Fruit fly (Drosophila melanogaster) whole organism, embryonic: ENCODE results near the gene CG1635.
A peak's percentile ranks its signal among the peaks of the same experiment; 100 is the strongest.

ENCODE experiments used
- Adf1 ChIP-seq: fragments of 200-800 bp; sonication (Bioruptor generic); IDR thresholded peaks from 2 replicates; pipeline ENCODE4 v1.3.6; 2022; ENCODE audit warnings: missing biosample characterization, missing genetic modification characterization
- BEAF-32 ChIP-seq: fragments of 200-800 bp; sonication (Bioruptor generic); optimal IDR thresholded peaks from 3 replicates; lab custom pipeline; 2017; ENCODE audit warnings: missing biosample characterization, missing genetic modification characterization, mild to moderate bottlenecking, moderate library complexity, missing genetic modification reagents
- CG10431 ChIP-seq: fragments of 200-800 bp; sonication (Bioruptor generic); optimal IDR thresholded peaks from 3 replicates; lab custom pipeline; 2018; ENCODE audit warnings: missing biosample characterization, mild to moderate bottlenecking, missing genetic modification characterization
- CG10543 ChIP-seq: fragments of 200-800 bp; sonication (Bioruptor generic); optimal IDR thresholded peaks from 3 replicates; lab custom pipeline; 2017; ENCODE audit warnings: missing biosample characterization, mild to moderate bottlenecking, missing genetic modification characterization, moderate library complexity
- CG11093 ChIP-seq: fragments of 200-800 bp; sonication (Bioruptor generic); IDR thresholded peaks from 3 replicates; pipeline ENCODE4 v1.3.6; 2022; ENCODE audit warnings: missing biosample characterization, missing genetic modification characterization
- CG12659 ChIP-seq: fragments of 200-800 bp; sonication (Bioruptor generic); optimal IDR thresholded peaks from 3 replicates; lab custom pipeline; 2017; ENCODE audit warnings: mild to moderate bottlenecking, missing biosample characterization, missing genetic modification reagents, missing genetic modification characterization
- CG13424 ChIP-seq: fragments of 200-800 bp; sonication (Bioruptor generic); optimal IDR thresholded peaks from 2 replicates; lab custom pipeline; 2019; ENCODE audit warnings: missing biosample characterization, mild to moderate bottlenecking, missing genetic modification characterization, moderate library complexity
- CG16779 ChIP-seq: fragments of 200-800 bp; sonication (Bioruptor generic); IDR thresholded peaks from 2 replicates; pipeline ENCODE4 v1.3.6; 2022; ENCODE audit warnings: missing biosample characterization, missing genetic modification characterization
- CG16813 ChIP-seq: fragments of 200-800 bp; sonication (Bioruptor generic); IDR thresholded peaks from 3 replicates; pipeline ENCODE4 v1.3.6; 2022; ENCODE audit warnings: missing biosample characterization, missing genetic modification characterization; ENCODE audit not compliant: partially characterized antibody
- CG3065 ChIP-seq: fragments of 200-800 bp; sonication (Bioruptor generic); optimal IDR thresholded peaks from 2 replicates; lab custom pipeline; 2016; ENCODE audit warnings: missing biosample characterization, missing genetic modification characterization
- CG32532 ChIP-seq: fragments of 200-800 bp; sonication (Bioruptor generic); IDR thresholded peaks from 2 replicates; pipeline ENCODE4 v1.3.6; 2022; ENCODE audit warnings: missing biosample characterization, missing genetic modification characterization
- CG33213 ChIP-seq: fragments of 200-800 bp; sonication (Bioruptor generic); optimal IDR thresholded peaks from 3 replicates; lab custom pipeline; 2016; ENCODE audit warnings: missing biosample characterization, missing genetic modification characterization
- CG33557 ChIP-seq: fragments of 200-800 bp; sonication (Bioruptor generic); optimal IDR thresholded peaks from 2 replicates; lab custom pipeline; 2019; ENCODE audit warnings: missing biosample characterization, mild to moderate bottlenecking, missing genetic modification characterization, moderate library complexity
- CG34376 ChIP-seq: fragments of 200-800 bp; sonication (Bioruptor generic); optimal IDR thresholded peaks from 2 replicates; lab custom pipeline; 2018; ENCODE audit warnings: missing biosample characterization, mild to moderate bottlenecking, missing genetic modification characterization
- CG4820 ChIP-seq: fragments of 200-800 bp; sonication (Bioruptor generic); optimal IDR thresholded peaks from 3 replicates; lab custom pipeline; 2016; ENCODE audit warnings: missing biosample characterization, missing genetic modification characterization
- CG7745 ChIP-seq: fragments of 200-800 bp; sonication (Bioruptor generic); optimal IDR thresholded peaks from 2 replicates; lab custom pipeline; 2018; ENCODE audit warnings: missing biosample characterization, mild to moderate bottlenecking, missing genetic modification characterization, moderate library complexity
- CG7987 ChIP-seq: fragments of 200-800 bp; sonication (Bioruptor generic); optimal IDR thresholded peaks from 2 replicates; lab custom pipeline; 2018; ENCODE audit warnings: missing biosample characterization, mild to moderate bottlenecking, missing genetic modification characterization, moderate library complexity
- CG8089 ChIP-seq: fragments of 200-800 bp; sonication (Bioruptor generic); optimal IDR thresholded peaks from 3 replicates; lab custom pipeline; 2016; ENCODE audit warnings: missing biosample characterization, missing genetic modification characterization
- CG9609 ChIP-seq: fragments of 200-800 bp; sonication (Bioruptor generic); optimal IDR thresholded peaks from 3 replicates; lab custom pipeline; 2016; ENCODE audit warnings: missing biosample characterization, missing genetic modification characterization
- D19A ChIP-seq: fragments of 200-800 bp; optimal IDR thresholded peaks from 3 replicates; lab custom pipeline; 2019; ENCODE audit warnings: missing biosample characterization, mild to moderate bottlenecking, missing genetic modification characterization, moderate library complexity
- Deaf1 ChIP-seq: fragments of 200-800 bp; optimal IDR thresholded peaks from 3 replicates; lab custom pipeline; 2019; ENCODE audit warnings: missing biosample characterization, mild to moderate bottlenecking, missing genetic modification characterization, moderate library complexity
- Ets97D ChIP-seq: fragments of 200-800 bp; sonication (Bioruptor generic); optimal IDR thresholded peaks from 3 replicates; lab custom pipeline; 2016; ENCODE audit warnings: missing biosample characterization, missing genetic modification characterization
- Hand ChIP-seq: fragments of 200-800 bp; sonication (Bioruptor generic); optimal IDR thresholded peaks from 2 replicates; lab custom pipeline; 2017; ENCODE audit warnings: mild to moderate bottlenecking, missing biosample characterization, missing genetic modification reagents, missing genetic modification characterization
- Hr39 ChIP-seq: fragments of >200 bp; optimal IDR thresholded peaks from 2 replicates; lab custom pipeline; 2017
- Hr51 ChIP-seq, 2 experiments: fragments of 200-800 bp; sonication (Bioruptor generic); optimal IDR thresholded peaks; 2 replicates in 1 of 2; 3 replicates in 1 of 2; lab custom pipeline; 2016 to 2018; ENCODE audit warnings: missing biosample characterization in 2 of 2, missing genetic modification characterization in 2 of 2, mild to moderate bottlenecking in 1 of 2, moderate library complexity in 1 of 2
- Kr ChIP-seq: fragments of 200-800 bp; sonication (Bioruptor generic); optimal IDR thresholded peaks from 2 replicates; lab custom pipeline; 2017; ENCODE audit warnings: missing biosample characterization, mild to moderate bottlenecking, missing genetic modification characterization
- Lpt ChIP-seq: fragments of >200 bp; optimal IDR thresholded peaks from 2 replicates; lab custom pipeline; 2018; ENCODE audit warnings: missing biosample characterization, missing genetic modification characterization
- Max ChIP-seq: fragments of 200-800 bp; sonication (Bioruptor generic); optimal IDR thresholded peaks from 2 replicates; lab custom pipeline; 2016; ENCODE audit warnings: missing biosample characterization, mild to moderate bottlenecking, missing genetic modification characterization
- Oaz ChIP-seq: fragments of 200-800 bp; sonication (Bioruptor generic); IDR thresholded peaks from 2 replicates; pipeline ENCODE4 v1.3.6; 2022; ENCODE audit warnings: missing biosample characterization, missing genetic modification characterization
- Oli ChIP-seq: fragments of 200-800 bp; sonication (Bioruptor generic); optimal IDR thresholded peaks from 2 replicates; lab custom pipeline; 2018; ENCODE audit warnings: missing biosample characterization, mild to moderate bottlenecking, missing genetic modification characterization, moderate library complexity
- Poxn ChIP-seq: fragments of 200-800 bp; sonication (Bioruptor generic); IDR thresholded peaks from 2 replicates; pipeline ENCODE4 v1.3.6; 2022; ENCODE audit warnings: missing biosample characterization, missing genetic modification characterization
- Rfx ChIP-seq: fragments of 200-800 bp; sonication (Bioruptor generic); IDR thresholded peaks from 2 replicates; pipeline ENCODE4 v1.3.6; 2022; ENCODE audit warnings: missing biosample characterization, missing genetic modification characterization
- Sox102F ChIP-seq: fragments of 200-800 bp; sonication (Bioruptor generic); optimal IDR thresholded peaks from 2 replicates; lab custom pipeline; 2018; ENCODE audit warnings: missing biosample characterization, mild to moderate bottlenecking, missing genetic modification characterization, moderate library complexity
- Sry-β ChIP-seq: fragments of 200-800 bp; sonication (Bioruptor generic); optimal IDR thresholded peaks from 2 replicates; lab custom pipeline; 2018; ENCODE audit warnings: missing biosample characterization, mild to moderate bottlenecking, missing genetic modification characterization, moderate library complexity
- Sry-δ ChIP-seq: fragments of 200-800 bp; sonication (Bioruptor generic); optimal IDR thresholded peaks from 2 replicates; lab custom pipeline; 2016; ENCODE audit warnings: missing biosample characterization, missing genetic modification characterization
- Ssrp ChIP-seq: fragments of 200-800 bp; sonication (Bioruptor generic); optimal IDR thresholded peaks from 2 replicates; lab custom pipeline; 2018; ENCODE audit warnings: missing biosample characterization, mild to moderate bottlenecking, missing genetic modification characterization, moderate library complexity
- al ChIP-seq: fragments of 200-800 bp; sonication (Bioruptor generic); IDR thresholded peaks from 2 replicates; pipeline ENCODE4 v1.3.6; 2022; ENCODE audit warnings: missing biosample characterization, missing genetic modification characterization
- ara ChIP-seq: fragments of 200-800 bp; sonication (Bioruptor generic); IDR thresholded peaks from 2 replicates; pipeline ENCODE4 v1.3.6; 2022; ENCODE audit warnings: missing biosample characterization, missing genetic modification characterization
- ash1 ChIP-seq: fragments of 200-800 bp; sonication (Bioruptor generic); optimal IDR thresholded peaks from 2 replicates; lab custom pipeline; 2018; ENCODE audit warnings: missing biosample characterization, mild to moderate bottlenecking, missing genetic modification characterization
- crc ChIP-seq: fragments of 200-800 bp; sonication (Bioruptor generic); optimal IDR thresholded peaks from 2 replicates; lab custom pipeline; 2016; ENCODE audit warnings: missing biosample characterization, missing genetic modification characterization
- disco-r ChIP-seq: fragments of 200-800 bp; sonication (Bioruptor generic); optimal IDR thresholded peaks from 2 replicates; lab custom pipeline; 2016; ENCODE audit warnings: missing biosample characterization, missing genetic modification characterization
- esg ChIP-seq: fragments of 200-800 bp; sonication (Bioruptor generic); conservative IDR thresholded peaks from 2 replicates; pipeline ENCODE4 v1.3.6; 2022; ENCODE audit warnings: missing biosample characterization, missing genetic modification characterization
- eve ChIP-seq, 2 experiments: fragments of >200 bp; optimal IDR thresholded peaks; 2 replicates each; lab custom pipeline; 2017; ENCODE audit warnings: missing biosample characterization in 2 of 2, missing genetic modification characterization in 2 of 2
- fu2 ChIP-seq: fragments of 200-800 bp; sonication (Bioruptor generic); optimal IDR thresholded peaks from 2 replicates; lab custom pipeline; 2016; ENCODE audit warnings: missing biosample characterization, missing genetic modification characterization
- gcm2 ChIP-seq: fragments of 200-800 bp; sonication (Bioruptor generic); optimal IDR thresholded peaks from 2 replicates; lab custom pipeline; 2016; ENCODE audit warnings: missing biosample characterization, missing genetic modification characterization
- ham ChIP-seq: fragments of 200-800 bp; sonication (Bioruptor generic); IDR thresholded peaks from 2 replicates; pipeline ENCODE4 v1.3.6; 2022; ENCODE audit warnings: missing biosample characterization, missing genetic modification characterization
- hkb ChIP-seq, 2 experiments: fragments of 200-800 bp in 1 of 2; fragments of >200 bp in 1 of 2; sonication (Bioruptor generic) in 1 of 2; IDR thresholded peaks in 1 of 2; optimal IDR thresholded peaks in 1 of 2; 2 replicates each; pipeline versions ENCODE4 v1.3.6 to Lab custom; 2017 to 2022; ENCODE audit warnings: missing biosample characterization in 1 of 2, missing genetic modification characterization in 1 of 2
- kah ChIP-seq: fragments of 200-800 bp; sonication (Bioruptor generic); optimal IDR thresholded peaks from 2 replicates; lab custom pipeline; 2018; ENCODE audit warnings: missing biosample characterization, mild to moderate bottlenecking, missing genetic modification characterization
- klu ChIP-seq: fragments of 200-800 bp; sonication (Bioruptor generic); IDR thresholded peaks from 2 replicates; pipeline ENCODE4 v1.3.6; 2022; ENCODE audit warnings: missing biosample characterization, missing genetic modification characterization
- rib ChIP-seq: fragments of 200-800 bp; sonication (Bioruptor generic); IDR thresholded peaks from 2 replicates; pipeline ENCODE4 v1.3.6; 2022; ENCODE audit warnings: missing biosample characterization, missing genetic modification characterization
- yki ChIP-seq: fragments of >200 bp; optimal IDR thresholded peaks from 3 replicates; lab custom pipeline; 2018

Gene CG1635

DNA sequence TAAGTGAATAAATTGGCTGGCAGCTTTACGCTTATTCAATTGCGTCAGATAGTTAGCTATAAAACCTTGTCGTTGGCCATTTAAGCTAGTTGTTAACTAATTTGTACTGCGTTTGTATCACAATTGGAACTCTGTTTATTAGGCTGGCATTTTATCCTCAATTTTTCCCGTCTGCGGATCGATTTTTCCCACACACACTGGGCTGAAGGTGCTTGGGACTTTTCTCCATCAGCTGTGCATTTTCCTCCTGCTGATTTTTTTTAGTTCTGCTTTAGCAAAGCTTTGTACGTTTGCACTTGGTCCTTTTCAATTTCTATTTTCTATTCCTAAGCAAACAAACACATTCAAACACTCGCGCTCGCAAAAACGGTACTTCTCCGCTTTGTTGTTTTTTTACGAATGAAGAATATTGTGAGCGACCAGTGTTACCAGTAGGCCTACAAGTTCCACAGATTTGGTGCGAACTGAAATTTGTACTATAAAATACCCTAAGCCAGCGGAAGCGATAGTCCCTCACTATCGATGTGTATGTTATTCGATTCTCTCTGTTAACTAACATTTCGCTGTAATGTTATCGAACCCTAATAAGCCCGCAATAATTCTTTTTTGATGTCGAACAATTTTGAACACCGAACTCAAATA lies 21.1 kb downstream of the CG1635 start (continued):
- no peak for TF ChIP-seq esg
- TF ChIP-seq BEAF-32 (GFP tag; lab: Kevin White, UChicago), result peak; percentile 91
- TF ChIP-seq CG3065 (GFP tag; lab: Kevin White, UChicago), result no peak
- TF ChIP-seq Ssrp (tag; lab: Kevin White, UChicago), result peak; percentile 13
- peak; percentile 70 for TF ChIP-seq CG34376 (GFP tag; lab: Kevin White, UChicago)
- TF ChIP-seq Deaf1, result peak; percentile 29
- TF ChIP-seq Max, result no peak
- TF ChIP-seq ara, result no peak
- no peak for TF ChIP-seq eve (GFP tag; optimal IDR thresholded peaks at IDR 0.05; lab: Kevin White, UChicago)
- peak; percentile 33 for TF ChIP-seq CG10543 (GFP tag; lab: Kevin White, UChicago)
- no peak for TF ChIP-seq yki (lab: Kevin White, UChicago)
- TF ChIP-seq al (GFP tag; lab: Robert Waterston, UW), result no peak
- no peak for TF ChIP-seq Rfx (GFP tag; lab: Robert Waterston, UW)
- no peak for TF ChIP-seq Oaz (GFP tag; lab: Robert Waterston, UW)
- no peak for TF ChIP-seq CG16779 (GFP tag; lab: Robert Waterston, UW)
- no peak for TF ChIP-seq Poxn (GFP tag; lab: Robert Waterston, UW)
- peak; percentile 69 for TF ChIP-seq Ets97D
- TF ChIP-seq ham (GFP tag; lab: Robert Waterston, UW), result no peak
- TF ChIP-seq gcm2 (GFP tag; lab: Kevin White, UChicago), result no peak
- no peak for TF ChIP-seq Kr (GFP tag; lab: Kevin White, UChicago)
- TF ChIP-seq crc, result peak; percentile 14
- no peak for TF ChIP-seq CG9609
- TF ChIP-seq D19A (tag; lab: Kevin White, UChicago), result peak; percentile 38
- peak; percentile 16 for TF ChIP-seq CG33557 (GFP tag; lab: Kevin White, UChicago)
- TF ChIP-seq hkb (optimal IDR thresholded peaks at IDR 0.05; lab: Kevin White, UChicago), result no peak
- TF ChIP-seq hkb (GFP tag; IDR thresholded peaks at IDR 0.05; lab: Robert Waterston, UW), result no peak
- TF ChIP-seq CG4820 (GFP tag; lab: Kevin White, UChicago), result no peak
- peak; percentile 4 for TF ChIP-seq CG33213 (GFP tag; lab: Kevin White, UChicago)
- TF ChIP-seq Lpt (GFP tag; lab: Kevin White, UChicago), result no peak
- TF ChIP-seq CG7987 (GFP tag; lab: Kevin White, UChicago), result peak; percentile 80
- peak; percentile 1 for TF ChIP-seq disco-r (GFP tag; lab: Kevin White, UChicago)
- TF ChIP-seq CG11093 (GFP tag; lab: Robert Waterston, UW), result no peak
- no peak for TF ChIP-seq CG10431
- TF ChIP-seq fu2, result no peak
- TF ChIP-seq Hr51 (GFP tag; optimal IDR thresholded peaks at IDR 0.05; lab: Kevin White, UChicago), result no peak
- no peak for TF ChIP-seq klu (GFP tag; lab: Robert Waterston, UW)
- TF ChIP-seq ash1 (GFP tag; lab: Kevin White, UChicago), result peak; percentile 27
- TF ChIP-seq Hr39 (lab: Kevin White, UChicago), result no peak
- no peak for TF ChIP-seq CG32532
- TF ChIP-seq CG16813 (GFP tag; lab: Robert Waterston, UW), result no peak
- no peak for TF ChIP-seq rib
- TF ChIP-seq Adf1, result no peak
- peak; percentile 25 for TF ChIP-seq kah (GFP tag; lab: Kevin White, UChicago)
- peak; percentile 85 for TF ChIP-seq Sry-δ (GFP tag; lab: Kevin White, UChicago)
- TF ChIP-seq CG13424 (tag; lab: Kevin White, UChicago), result peak; percentile 41
- TF ChIP-seq CG8089 (GFP tag; lab: Kevin White, UChicago), result peak; percentile 12
- peak; percentile 22 for TF ChIP-seq CG7745 (tag; lab: Kevin White, UChicago)
- peak; percentile 58 for TF ChIP-seq Hand (GFP tag; lab: Kevin White, UChicago)
- TF ChIP-seq Sox102F (GFP tag; lab: Kevin White, UChicago), result no peak
- TF ChIP-seq Sry-β (GFP tag; lab: Kevin White, UChicago), result no peak
- TF ChIP-seq Oli (tag; lab: Kevin White, UChicago), result no peak
- peak; percentile 75 for TF ChIP-seq CG12659 (GFP tag; lab: Kevin White, UChicago)
